Fruit fly (Drosophila melanogaster) whole organism, pupa: Measurements from ENCODE around the gene DEF8.

Source experiments
- CG10348 ChIP-seq: fragments of 200-800 bp; sonication (Bioruptor generic); IDR thresholded peaks from 2 replicates; pipeline ENCODE4 v1.3.6; 2022; ENCODE audit warnings: missing biosample characterization, missing genetic modification characterization
- CG12605 ChIP-seq: fragments of 200-800 bp; sonication (Bioruptor generic); IDR thresholded peaks from 2 replicates; pipeline ENCODE4 v1.3.6; 2022; ENCODE audit warnings: missing biosample characterization, missing genetic modification characterization
- CG13204 ChIP-seq: fragments of 200-800 bp; sonication (Bioruptor generic); optimal IDR thresholded peaks from 2 replicates; lab custom pipeline; 2018; ENCODE audit warnings: missing biosample characterization, mild to moderate bottlenecking, missing genetic modification characterization, moderate library complexity
- CG14655 ChIP-seq: fragments of 200-800 bp; sonication (Bioruptor generic); optimal IDR thresholded peaks from 3 replicates; lab custom pipeline; 2017; ENCODE audit warnings: mild to moderate bottlenecking, missing biosample characterization, missing genetic modification reagents, missing genetic modification characterization
- CG15710 ChIP-seq: fragments of 200-800 bp; sonication (Bioruptor generic); optimal IDR thresholded peaks from 2 replicates; lab custom pipeline; 2018; ENCODE audit warnings: missing biosample characterization, mild to moderate bottlenecking, missing genetic modification characterization, moderate library complexity
- CG17806 ChIP-seq: fragments of 200-800 bp; sonication (Bioruptor generic); optimal IDR thresholded peaks from 2 replicates; lab custom pipeline; 2018; ENCODE audit warnings: missing biosample characterization, mild to moderate bottlenecking, missing genetic modification characterization, moderate library complexity
- CG32121 ChIP-seq: fragments of 200-800 bp; sonication (Bioruptor generic); IDR thresholded peaks from 2 replicates; pipeline ENCODE4 v1.3.6; 2022; ENCODE audit warnings: missing biosample characterization, missing genetic modification characterization
- CG34367 ChIP-seq: fragments of 200-800 bp; sonication (Bioruptor generic); optimal IDR thresholded peaks from 2 replicates; lab custom pipeline; 2018; ENCODE audit warnings: missing biosample characterization, mild to moderate bottlenecking, missing genetic modification characterization
- CG4496 ChIP-seq: fragments of 200-800 bp; sonication (Bioruptor generic); IDR thresholded peaks from 3 replicates; pipeline ENCODE4 v1.3.6; 2022; ENCODE audit warnings: missing biosample characterization, missing genetic modification characterization
- CG8159 ChIP-seq: fragments of 200-800 bp; sonication (Bioruptor generic); optimal IDR thresholded peaks from 3 replicates; lab custom pipeline; 2018; ENCODE audit warnings: missing biosample characterization, mild to moderate bottlenecking, missing genetic modification characterization, moderate library complexity
- CG8301 ChIP-seq: fragments of 200-800 bp; sonication (Bioruptor generic); optimal IDR thresholded peaks from 2 replicates; lab custom pipeline; 2018; ENCODE audit warnings: missing biosample characterization, mild to moderate bottlenecking, missing genetic modification characterization
- D1 ChIP-seq: fragments of 200-800 bp; sonication (Bioruptor generic); optimal IDR thresholded peaks from 2 replicates; lab custom pipeline; 2018; ENCODE audit warnings: missing biosample characterization, mild to moderate bottlenecking, missing genetic modification characterization, moderate library complexity
- EcR ChIP-seq: fragments of 200-800 bp; sonication (Bioruptor generic); optimal IDR thresholded peaks from 3 replicates; lab custom pipeline; 2019; ENCODE audit warnings: missing biosample characterization, missing genetic modification characterization, mild to moderate bottlenecking, moderate library complexity, missing genetic modification reagents
- Ets98B ChIP-seq: fragments of 200-800 bp; sonication (Bioruptor generic); IDR thresholded peaks from 2 replicates; pipeline ENCODE4 v1.3.6; 2022; ENCODE audit warnings: missing biosample characterization, missing genetic modification characterization
- Pif1A ChIP-seq: fragments of 200-800 bp; sonication (Bioruptor generic); optimal IDR thresholded peaks from 3 replicates; lab custom pipeline; 2016; ENCODE audit warnings: missing biosample characterization, missing genetic modification characterization
- Pif1B ChIP-seq: fragments of 200-800 bp; sonication (Bioruptor generic); optimal IDR thresholded peaks from 3 replicates; lab custom pipeline; 2016; ENCODE audit warnings: missing biosample characterization, missing genetic modification characterization
- Snoo ChIP-seq: fragments of 200-800 bp; sonication (Bioruptor generic); optimal IDR thresholded peaks from 3 replicates; lab custom pipeline; 2017; ENCODE audit warnings: missing biosample characterization, mild to moderate bottlenecking, missing genetic modification characterization, inconsistent platforms
- fd96Ca ChIP-seq: fragments of 200-800 bp; sonication (Bioruptor generic); IDR thresholded peaks from 3 replicates; pipeline ENCODE4 v1.3.6; 2022; ENCODE audit warnings: missing biosample characterization, missing genetic modification characterization
- gl ChIP-seq: fragments of 200-800 bp; sonication (Bioruptor generic); optimal IDR thresholded peaks from 2 replicates; lab custom pipeline; 2018; ENCODE audit warnings: missing biosample characterization, mild to moderate bottlenecking, missing genetic modification characterization
- rn ChIP-seq: fragments of 200-800 bp; sonication (Bioruptor generic); IDR thresholded peaks from 2 replicates; pipeline ENCODE4 v1.3.6; 2022; ENCODE audit warnings: missing biosample characterization, missing genetic modification characterization

Gene DEF8

DNA sequence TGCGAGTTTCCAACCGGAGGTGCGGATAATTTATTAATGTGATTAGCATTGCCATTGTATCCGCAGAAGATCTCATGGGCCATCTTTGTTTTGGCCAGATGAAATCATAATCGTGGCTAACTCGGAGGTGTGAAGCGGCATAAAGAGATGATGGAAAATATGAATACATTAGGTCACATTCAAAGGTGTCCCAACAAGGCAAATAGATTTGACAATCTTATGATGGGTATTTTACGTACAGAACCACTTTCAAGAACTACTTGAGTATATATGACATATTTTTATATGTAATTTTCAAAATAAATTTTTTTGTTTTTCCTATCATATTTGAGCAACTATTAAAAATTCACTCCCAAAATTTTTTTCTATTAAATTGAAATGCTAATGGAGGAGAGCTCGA, 43.6 kb upstream of the DEF8 start, which contains the start of gene CG17154:
Gene CG17154 (plus strand): TSS at position 301 of the 400 bp plus-strand sequence.
- no peak for TF ChIP-seq CG15710
- no peak for TF ChIP-seq CG8159 (tag; lab: Kevin White, UChicago)
- no peak for TF ChIP-seq CG8301 (tag; lab: Kevin White, UChicago)
- TF ChIP-seq Snoo, result no peak
- no peak for TF ChIP-seq CG17806 (tag; lab: Kevin White, UChicago)
- no peak for TF ChIP-seq gl (tag; lab: Kevin White, UChicago)

- TF ChIP-seq EcR (GFP tag; lab: Kevin White, UChicago) (peak; percentile 71), CG8301 (tag; lab: Kevin White, UChicago) (peak; percentile 18), Pif1A (GFP tag; lab: Kevin White, UChicago) (peak; percentile 40), Pif1B (GFP tag; lab: Kevin White, UChicago) (peak; percentile 39), CG15710 (peak; percentile 2), CG14655 (GFP tag; lab: Kevin White, UChicago) (peak; percentile 43), D1 (tag; lab: Kevin White, UChicago) (peak; percentile 4), CG32121 (GFP tag; lab: Robert Waterston, UW) (peak; percentile 19; the same call in 1 of the 2 replicates), CG34367 (tag; lab: Kevin White, UChicago) (no peak), gl (tag; lab: Kevin White, UChicago) (peak; percentile 9), CG12605 (GFP tag; lab: Robert Waterston, UW) (0 out of 2 replicates have a peak, but pooled peaks have one; percentile 28), CG4496 (GFP tag; lab: Robert Waterston, UW) (peak; percentile 72; the same call in 2 of the 3 replicates), CG10348 (GFP tag; lab: Robert Waterston, UW) (no peak), Snoo (peak; percentile 67), rn (GFP tag; lab: Robert Waterston, UW) (no peak), CG8159 (tag; lab: Kevin White, UChicago) (peak; percentile 24), CG13204 (GFP tag; lab: Kevin White, UChicago) (no peak)
Measured at dm6 chr3L:12090184-12090897, 41.6 kb upstream of the DEF8 start.

DNA sequence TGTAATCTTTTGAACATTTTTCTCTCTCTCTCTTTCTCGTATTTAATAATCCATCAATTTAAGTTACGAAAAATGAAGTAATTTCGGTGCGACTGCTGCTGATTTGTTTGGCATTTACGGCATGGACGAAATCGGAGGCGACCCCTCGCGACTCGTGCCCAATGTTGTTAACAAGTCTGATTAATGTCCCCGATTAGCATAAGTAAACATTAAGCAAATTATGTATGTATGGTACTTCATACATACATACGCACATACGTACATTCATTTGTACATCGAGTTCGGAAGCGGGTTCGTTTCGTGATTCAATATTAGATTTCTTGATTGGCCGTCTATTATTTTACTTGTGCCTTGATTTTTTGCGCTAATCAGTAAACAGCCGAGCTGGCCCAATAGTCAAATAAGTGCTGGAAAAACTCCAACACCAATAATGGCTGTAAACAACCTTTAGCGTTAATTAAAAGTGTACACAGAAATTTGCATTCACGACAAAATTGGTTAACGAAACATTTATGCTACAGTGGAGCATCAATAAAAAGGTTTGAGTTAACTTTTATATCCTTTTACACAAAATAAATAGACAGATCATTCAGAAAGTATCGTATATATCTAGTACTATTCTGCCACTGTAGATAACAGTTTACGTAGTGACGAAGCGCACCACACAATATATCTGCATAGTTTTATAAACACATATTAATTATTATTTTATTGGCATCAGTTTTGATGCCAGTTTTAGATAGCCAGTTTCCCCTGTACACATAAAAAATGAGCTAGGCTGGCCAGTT, 40.9 kb upstream of the DEF8 start:
- TF ChIP-seq rn (GFP tag; lab: Robert Waterston, UW), result no peak
- TF ChIP-seq Pif1B (GFP tag; lab: Kevin White, UChicago), result peak; percentile 3
- TF ChIP-seq CG32121 (GFP tag; lab: Robert Waterston, UW), result peak; percentile 44; the same call in 1 of the 2 replicates
- TF ChIP-seq CG10348 (GFP tag; lab: Robert Waterston, UW), result 0 out of 2 replicates have a peak, but pooled peaks have one; percentile 18
- peak; percentile 74 for TF ChIP-seq CG4496 (GFP tag; lab: Robert Waterston, UW)
- 0 out of 2 replicates have a peak, but pooled peaks have one; percentile 44 for TF ChIP-seq Ets98B (GFP tag; lab: Robert Waterston, UW)
- peak; percentile 24 for TF ChIP-seq CG8159 (tag; lab: Kevin White, UChicago)
- no peak for TF ChIP-seq CG8301 (tag; lab: Kevin White, UChicago)

DNA sequence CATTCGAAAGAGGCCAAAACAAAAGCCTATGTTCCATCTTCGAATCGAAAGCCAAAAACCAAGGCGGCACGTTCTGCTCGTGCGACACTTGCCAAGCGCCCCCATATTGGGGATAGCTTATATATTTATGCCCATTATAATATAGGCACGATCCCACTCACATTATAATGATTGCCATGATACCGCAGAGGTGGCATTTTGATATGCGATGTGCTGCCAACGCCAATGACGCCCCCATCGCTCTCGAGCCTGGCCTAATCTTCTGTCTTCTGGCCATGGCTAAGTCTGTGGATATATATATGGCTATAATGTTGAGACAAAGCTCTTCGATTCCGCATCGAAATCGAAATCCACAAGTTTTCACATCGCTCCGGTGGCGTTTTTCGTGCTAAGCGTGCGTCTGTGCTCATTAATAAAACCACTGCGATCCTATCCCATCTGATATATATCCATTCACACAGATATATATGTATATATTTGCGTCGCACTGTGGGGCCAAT, 39.0 kb upstream of the DEF8 start:
- 0 out of 3 replicates have a peak, but pooled peaks have one; percentile 23 for TF ChIP-seq CG4496 (GFP tag; lab: Robert Waterston, UW)
- peak; percentile 13 for TF ChIP-seq EcR (GFP tag; lab: Kevin White, UChicago)
- no peak for TF ChIP-seq CG34367 (tag; lab: Kevin White, UChicago)

DNA sequence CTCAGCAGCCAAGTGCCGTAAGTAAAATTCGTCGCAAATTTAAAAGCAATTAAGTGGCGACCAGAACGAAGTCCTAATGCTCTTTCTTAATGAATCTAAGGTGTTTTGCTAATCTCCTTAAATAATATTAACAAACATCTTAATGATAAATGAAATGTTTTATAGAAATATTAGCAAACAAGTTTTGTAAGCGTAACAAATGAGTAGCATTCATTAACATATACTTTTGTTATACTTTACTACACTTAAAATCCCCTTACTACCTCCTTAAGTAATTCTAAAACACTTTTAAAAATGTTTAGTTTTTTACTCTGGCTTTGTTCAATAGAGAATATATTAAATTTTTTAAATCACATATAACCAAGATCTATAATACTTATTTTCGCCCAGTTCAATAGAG, 36.0 kb upstream of the DEF8 start:
- TF ChIP-seq gl (tag; lab: Kevin White, UChicago) (no peak), fd96Ca (GFP tag; lab: Robert Waterston, UW) (no peak), CG17806 (tag; lab: Kevin White, UChicago) (no peak), CG32121 (GFP tag; lab: Robert Waterston, UW) (no peak), EcR (GFP tag; lab: Kevin White, UChicago) (no peak), CG4496 (GFP tag; lab: Robert Waterston, UW) (no peak), CG13204 (GFP tag; lab: Kevin White, UChicago) (no peak), Pif1B (GFP tag; lab: Kevin White, UChicago) (no peak), CG34367 (tag; lab: Kevin White, UChicago) (no peak), CG8301 (tag; lab: Kevin White, UChicago) (no peak), rn (GFP tag; lab: Robert Waterston, UW) (no peak), CG15710 (no peak)
